ENCODE assay signal across 6 fruit fly cellular contexts in genomic region chrX:1380350-1381060, dm6.
A peak's percentile ranks its signal among the peaks of the same experiment; 100 is the strongest.
TF ChIP-seq lines count a peak whose summit lies in the region.

TSS of gene CG3719 (minus strand) at chrX:1380480.
TSS of gene CG32813 (plus strand) at chrX:1380914.

- peak; percentile 32 for TF ChIP-seq CTCF in whole organism, embryonic (GFP tag; optimal IDR thresholded peaks at IDR 0.05; lab: Kevin White, UChicago)

TF ChIP-seq in whole organism, 6 proteins besides CTCF, POLR2A, EP300 and RAD21:
- TF ChIP-seq CG8478 (optimal IDR thresholded peaks at IDR 0.05; lab: Kevin White, UChicago): no peak
- no peak for TF ChIP-seq pan (optimal IDR thresholded peaks at IDR 0.05; lab: Kevin White, UChicago)
- no peak for TF ChIP-seq psq (optimal IDR thresholded peaks at IDR 0.05; lab: Kevin White, UChicago)
- TF ChIP-seq usp (GFP tag; optimal IDR thresholded peaks at IDR 0.05; lab: Kevin White, UChicago): no peak
- no peak for TF ChIP-seq EcR (GFP tag; optimal IDR thresholded peaks at IDR 0.05; lab: Kevin White, UChicago)
- TF ChIP-seq Dll (optimal IDR thresholded peaks at IDR 0.05; lab: Kevin White, UChicago): peak; percentile 4

TF ChIP-seq in whole organism, adult, 20 proteins besides CTCF, POLR2A, EP300 and RAD21 (continues in another document):
- no peak for TF ChIP-seq cic (GFP tag; optimal IDR thresholded peaks at IDR 0.05; lab: Kevin White, UChicago)
- peak; percentile 14 for TF ChIP-seq CG11617 (GFP tag; optimal IDR thresholded peaks at IDR 0.05; lab: Kevin White, UChicago)
- no peak for TF ChIP-seq Clk (GFP tag; optimal IDR thresholded peaks at IDR 0.05; lab: Kevin White, UChicago)
- peak; percentile 41 for TF ChIP-seq CG14711 (tag; optimal IDR thresholded peaks at IDR 0.05; lab: Kevin White, UChicago)
- no peak for TF ChIP-seq toe (GFP tag; optimal IDR thresholded peaks at IDR 0.05; lab: Kevin White, UChicago)
- peak; percentile 43 for TF ChIP-seq bab1 (GFP tag; optimal IDR thresholded peaks at IDR 0.05; lab: Kevin White, UChicago)
- no peak for TF ChIP-seq CG33017 (tag; optimal IDR thresholded peaks at IDR 0.05; lab: Kevin White, UChicago)
- TF ChIP-seq tj (GFP tag; optimal IDR thresholded peaks at IDR 0.05; lab: Kevin White, UChicago): peak; percentile 21
- TF ChIP-seq ovo (GFP tag; optimal IDR thresholded peaks at IDR 0.05; lab: Kevin White, UChicago): no peak
- no peak for TF ChIP-seq CG5204 (GFP tag; optimal IDR thresholded peaks at IDR 0.05; lab: Kevin White, UChicago)
- TF ChIP-seq Crg-1 (GFP tag; optimal IDR thresholded peaks at IDR 0.05; lab: Kevin White, UChicago): peak; percentile 82
- peak; percentile 51 for TF ChIP-seq pad (GFP tag; optimal IDR thresholded peaks at IDR 0.05; lab: Kevin White, UChicago)
- TF ChIP-seq Hr96 (GFP tag; optimal IDR thresholded peaks at IDR 0.05; lab: Kevin White, UChicago): no peak
- TF ChIP-seq CG7045 (GFP tag; optimal IDR thresholded peaks at IDR 0.05; lab: Kevin White, UChicago): no peak
- TF ChIP-seq CG7101 (tag; optimal IDR thresholded peaks at IDR 0.05; lab: Kevin White, UChicago): peak; percentile 44
- peak; percentile 52 for TF ChIP-seq Mnt (GFP tag; optimal IDR thresholded peaks at IDR 0.05; lab: Kevin White, UChicago)
- no peak for TF ChIP-seq cnc (optimal IDR thresholded peaks at IDR 0.05; lab: Kevin White, UChicago)
- peak; percentile 73 for TF ChIP-seq CG1620 (GFP tag; optimal IDR thresholded peaks at IDR 0.05; lab: Kevin White, UChicago)

TF ChIP-seq in whole organism, embryonic, 481 proteins besides CTCF, POLR2A, EP300 and RAD21 (continues in another document):
- no peak for TF ChIP-seq lbe (GFP tag; optimal IDR thresholded peaks at IDR 0.05; lab: Kevin White, UChicago)
- peak; percentile 46; the same call in 1 of the 2 replicates for TF ChIP-seq CG32532 (GFP tag; IDR thresholded peaks at IDR 0.05; lab: Robert Waterston, UW)
- no peak for TF ChIP-seq ssp (GFP tag; IDR thresholded peaks at IDR 0.05; lab: Robert Waterston, UW)
- peak; percentile 25 for TF ChIP-seq sug (tag; optimal IDR thresholded peaks at IDR 0.05; lab: Kevin White, UChicago)
- TF ChIP-seq emc (GFP tag; optimal IDR thresholded peaks at IDR 0.05; lab: Kevin White, UChicago): no peak
- TF ChIP-seq zf30C (GFP tag; optimal IDR thresholded peaks at IDR 0.05; lab: Kevin White, UChicago): no peak
- TF ChIP-seq CG2120 (GFP tag; optimal IDR thresholded peaks at IDR 0.05; lab: Kevin White, UChicago): peak; percentile 72
- TF ChIP-seq dmrt99B (tag; optimal IDR thresholded peaks at IDR 0.05; lab: Kevin White, UChicago): no peak
- no peak for TF ChIP-seq CG34422 (GFP tag; IDR thresholded peaks at IDR 0.05; lab: Robert Waterston, UW)
- TF ChIP-seq vfl (GFP tag; optimal IDR thresholded peaks at IDR 0.05; lab: Kevin White, UChicago): no peak
- TF ChIP-seq slbo (GFP tag; IDR thresholded peaks at IDR 0.05; lab: Robert Waterston, UW): peak; percentile 65
- peak; percentile 45 for TF ChIP-seq Lhr (GFP tag; optimal IDR thresholded peaks at IDR 0.05; lab: Kevin White, UChicago)
- TF ChIP-seq CG4328 (GFP tag; optimal IDR thresholded peaks at IDR 0.05; lab: Kevin White, UChicago): peak; percentile 2
- no peak for TF ChIP-seq sim (GFP tag; IDR thresholded peaks at IDR 0.05; lab: Robert Waterston, UW)
- 0 out of 2 replicates have a peak, but pooled peaks have one; percentile 9 for TF ChIP-seq Ptx1 (GFP tag; IDR thresholded peaks at IDR 0.05; lab: Robert Waterston, UW)
- no peak for TF ChIP-seq CG10654 (GFP tag; optimal IDR thresholded peaks at IDR 0.05; lab: Kevin White, UChicago)
- TF ChIP-seq eve (GFP tag; optimal IDR thresholded peaks at IDR 0.05; lab: Kevin White, UChicago): no peak
- peak; percentile 60 for TF ChIP-seq stwl (tag; optimal IDR thresholded peaks at IDR 0.05; lab: Kevin White, UChicago)

TF ChIP-seq in whole organism, prepupa, 60 proteins besides CTCF, POLR2A, EP300 and RAD21 (continues in another document):
- TF ChIP-seq CG6808 (GFP tag; optimal IDR thresholded peaks at IDR 0.05; lab: Kevin White, UChicago) (peak; percentile 11), Eip78C (GFP tag; lab: Kevin White, UChicago) (peak; percentile 71), CG34406 (GFP tag; optimal IDR thresholded peaks at IDR 0.05; lab: Kevin White, UChicago) (no peak), CG8119 (GFP tag; IDR thresholded peaks at IDR 0.05; lab: Robert Waterston, UW) (no peak), vri (GFP tag; optimal IDR thresholded peaks at IDR 0.05; lab: Kevin White, UChicago) (peak; percentile 32), esn (GFP tag; optimal IDR thresholded peaks at IDR 0.05; lab: Kevin White, UChicago) (peak; percentile 44), Gug (GFP tag; IDR thresholded peaks at IDR 0.05; lab: Robert Waterston, UW) (no peak), acj6 (GFP tag; optimal IDR thresholded peaks at IDR 0.05; lab: Kevin White, UChicago) (no peak), CG11902 (GFP tag; optimal IDR thresholded peaks at IDR 0.05; lab: Kevin White, UChicago) (no peak), CG16779 (tag; optimal IDR thresholded peaks at IDR 0.05; lab: Kevin White, UChicago) (no peak), cyc (GFP tag; optimal IDR thresholded peaks at IDR 0.05; lab: Kevin White, UChicago) (no peak), OdsH (GFP tag; optimal IDR thresholded peaks at IDR 0.05; lab: Kevin White, UChicago) (no peak), Hr4 (GFP tag; optimal IDR thresholded peaks at IDR 0.05; lab: Kevin White, UChicago) (no peak), CG9139 (GFP tag; optimal IDR thresholded peaks at IDR 0.05; lab: Kevin White, UChicago) (no peak), CG15336 (GFP tag; IDR thresholded peaks at IDR 0.05; lab: Robert Waterston, UW) (no peak), CG6792 (GFP tag; optimal IDR thresholded peaks at IDR 0.05; lab: Kevin White, UChicago) (no peak), Hr39 (GFP tag; optimal IDR thresholded peaks at IDR 0.05; lab: Kevin White, UChicago) (no peak), CG6854 (GFP tag; optimal IDR thresholded peaks at IDR 0.05; lab: Kevin White, UChicago) (no peak), CG8319 (GFP tag; optimal IDR thresholded peaks at IDR 0.05; lab: Kevin White, UChicago) (no peak), CG8632 (GFP tag; optimal IDR thresholded peaks at IDR 0.05; lab: Kevin White, UChicago) (no peak)

TF ChIP-seq in whole organism, pupa, 21 proteins besides CTCF, POLR2A, EP300 and RAD21:
- no peak for TF ChIP-seq CG17806 (tag; optimal IDR thresholded peaks at IDR 0.05; lab: Kevin White, UChicago)
- no peak for TF ChIP-seq CG10348 (GFP tag; IDR thresholded peaks at IDR 0.05; lab: Robert Waterston, UW)
- TF ChIP-seq CG4496 (GFP tag; IDR thresholded peaks at IDR 0.05; lab: Robert Waterston, UW): peak; percentile 44; the same call in 2 of the 3 replicates
- TF ChIP-seq CG13204 (GFP tag; optimal IDR thresholded peaks at IDR 0.05; lab: Kevin White, UChicago): peak; percentile 54

TF ChIP-seq in whole organism, wandering third instar larva, 38 proteins besides CTCF, POLR2A, EP300 and RAD21:
- TF ChIP-seq Hr83 (GFP tag; optimal IDR thresholded peaks at IDR 0.05; lab: Kevin White, UChicago; ENCODE audit: poor library complexity, severe bottlenecking): peak; percentile 69
- TF ChIP-seq ey (GFP tag; optimal IDR thresholded peaks at IDR 0.05; lab: Kevin White, UChicago): peak; percentile 19
- TF ChIP-seq foxo (GFP tag; optimal IDR thresholded peaks at IDR 0.05; lab: Kevin White, UChicago): peak in 1 of 2 experiments; percentile 64
- no peak for TF ChIP-seq Hr78 (GFP tag; optimal IDR thresholded peaks at IDR 0.05; lab: Kevin White, UChicago)
- TF ChIP-seq Myc (optimal IDR thresholded peaks at IDR 0.05; lab: Kevin White, UChicago): peak; percentile 37
- peak; percentile 28 for TF ChIP-seq br (GFP tag; optimal IDR thresholded peaks at IDR 0.05; lab: Kevin White, UChicago)
- TF ChIP-seq sv (GFP tag; optimal IDR thresholded peaks at IDR 0.05; lab: Kevin White, UChicago): peak; percentile 3
- no peak for TF ChIP-seq lola (GFP tag; optimal IDR thresholded peaks at IDR 0.05; lab: Kevin White, UChicago)
- TF ChIP-seq dl (GFP tag; optimal IDR thresholded peaks at IDR 0.05; lab: Kevin White, UChicago; ENCODE audit: insufficient read depth in 1 of 2, partially characterized antibody in 2 of 2): no peak
- peak; percentile 63 for TF ChIP-seq rgr (GFP tag; optimal IDR thresholded peaks at IDR 0.05; lab: Kevin White, UChicago)
- no peak for TF ChIP-seq dmrt93B (GFP tag; optimal IDR thresholded peaks at IDR 0.05; lab: Kevin White, UChicago)
- peak; percentile 17 for TF ChIP-seq Dif (GFP tag; optimal IDR thresholded peaks at IDR 0.05; lab: Kevin White, UChicago; ENCODE audit: partially characterized antibody)
- no peak for TF ChIP-seq CG32264 (GFP tag; optimal IDR thresholded peaks at IDR 0.05; lab: Kevin White, UChicago)
- TF ChIP-seq CG9705 (GFP tag; optimal IDR thresholded peaks at IDR 0.05; lab: Kevin White, UChicago): peak; percentile 9
- peak; percentile 11 for TF ChIP-seq psq (GFP tag; optimal IDR thresholded peaks at IDR 0.05; lab: Kevin White, UChicago)
- peak; percentile 14 for TF ChIP-seq Sp1 (GFP tag; optimal IDR thresholded peaks at IDR 0.05; lab: Kevin White, UChicago)
- peak; percentile 48 for TF ChIP-seq h (GFP tag; optimal IDR thresholded peaks at IDR 0.05; lab: Kevin White, UChicago)
- TF ChIP-seq brk (GFP tag; optimal IDR thresholded peaks at IDR 0.05; lab: Kevin White, UChicago): no peak
- TF ChIP-seq HLH106 (tag; optimal IDR thresholded peaks at IDR 0.05; lab: Kevin White, UChicago): peak; percentile 44
